Fruit fly (Drosophila melanogaster): Measurements from ENCODE around the gene CG32263.

Gene CG32263

dm6 chr3L:3826541-3826940 lies 15.6 kb upstream of the CG32263 start (continued):
- TF ChIP-seq unpg (GFP tag; optimal IDR thresholded peaks at IDR 0.05) (peak; percentile 84), ttk (GFP tag; IDR thresholded peaks at IDR 0.05) (peak; percentile 70), Six4 (GFP tag; optimal IDR thresholded peaks at IDR 0.05) (peak; percentile 53), yki (optimal IDR thresholded peaks at IDR 0.05) (no peak), sr (GFP tag; IDR thresholded peaks at IDR 0.05) (no peak; the same call in 2 of the 3 replicates), CG6254 (GFP tag; optimal IDR thresholded peaks at IDR 0.05) (peak; percentile 37), Myb (GFP tag; optimal IDR thresholded peaks at IDR 0.05) (no peak), gro (GFP tag; optimal IDR thresholded peaks at IDR 0.05) (peak; percentile 15), CG10462 (GFP tag; optimal IDR thresholded peaks at IDR 0.05) (peak; percentile 57), CG12104 (GFP tag; optimal IDR thresholded peaks at IDR 0.05) (peak; percentile 73), pros (GFP tag; optimal IDR thresholded peaks at IDR 0.05) (no peak), emc (GFP tag; optimal IDR thresholded peaks at IDR 0.05) (no peak), CG7745 (tag; optimal IDR thresholded peaks at IDR 0.05) (no peak), HLHmδ (GFP tag; optimal IDR thresholded peaks at IDR 0.05) (no peak), zf30C (GFP tag; optimal IDR thresholded peaks at IDR 0.05) (peak; percentile 74), HLH54F (GFP tag; optimal IDR thresholded peaks at IDR 0.05) (peak; percentile 11), fd102C (GFP tag; optimal IDR thresholded peaks at IDR 0.05) (no peak), CG43689 (GFP tag; IDR thresholded peaks at IDR 0.05) (0 out of 2 replicates have a peak, but pooled peaks have one; percentile 8), dpn (GFP tag; optimal IDR thresholded peaks at IDR 0.05) (peak in 1 of 2 experiments; percentile 62), CG10147 (GFP tag; optimal IDR thresholded peaks at IDR 0.05) (peak; percentile 86), pan (optimal IDR thresholded peaks at IDR 0.05) (no peak), pan (GFP tag; optimal IDR thresholded peaks at IDR 0.05 in 1 of 2, IDR thresholded peaks at IDR 0.05 in 1 of 2) (peak in 1 of 2 experiments; percentile 90), Max (GFP tag; optimal IDR thresholded peaks at IDR 0.05) (peak; percentile 64), CG9876 (GFP tag; optimal IDR thresholded peaks at IDR 0.05) (no peak), nerfin-1 (tag; optimal IDR thresholded peaks at IDR 0.05) (peak; percentile 83), CG8388 (GFP tag; optimal IDR thresholded peaks at IDR 0.05) (peak; percentile 83), seq (GFP tag; IDR thresholded peaks at IDR 0.05) (peak; percentile 66), CG6272 (GFP tag; IDR thresholded peaks at IDR 0.05) (no peak), mld (GFP tag; IDR thresholded peaks at IDR 0.05; ENCODE audit: partially characterized antibody) (no peak), CG10431 (GFP tag; optimal IDR thresholded peaks at IDR 0.05) (peak; percentile 56), ewg (GFP tag; optimal IDR thresholded peaks at IDR 0.05) (peak; percentile 95), gem (tag; optimal IDR thresholded peaks at IDR 0.05) (peak; percentile 92), tio (GFP tag; optimal IDR thresholded peaks at IDR 0.05) (peak; percentile 72), CrebB (tag; optimal IDR thresholded peaks at IDR 0.05) (peak; percentile 83), al (GFP tag; IDR thresholded peaks at IDR 0.05) (peak; percentile 43; the same call in 1 of the 2 replicates), hkb (optimal IDR thresholded peaks at IDR 0.05) (no peak), hkb (GFP tag; IDR thresholded peaks at IDR 0.05) (peak; percentile 89), Dbx (GFP tag; IDR thresholded peaks at IDR 0.05) (peak; percentile 85), Hr78 (GFP tag; optimal IDR thresholded peaks at IDR 0.05) (no peak), CG13624 (GFP tag; optimal IDR thresholded peaks at IDR 0.05) (no peak), CG8944 (GFP tag; optimal IDR thresholded peaks at IDR 0.05) (no peak), YL-1 (GFP tag; optimal IDR thresholded peaks at IDR 0.05) (peak; percentile 31), trem (tag; optimal IDR thresholded peaks at IDR 0.05) (peak; percentile 58), CG18476 (GFP tag; optimal IDR thresholded peaks at IDR 0.05) (peak; percentile 48), chinmo (GFP tag; IDR thresholded peaks at IDR 0.05; ENCODE audit: partially characterized antibody) (0 out of 4 replicates have a peak, but pooled peaks have one; percentile 34), CG30431 (GFP tag; optimal IDR thresholded peaks at IDR 0.05) (peak; percentile 26), CG6175 (GFP tag; IDR thresholded peaks at IDR 0.05) (no peak), phol (tag; optimal IDR thresholded peaks at IDR 0.05) (peak; percentile 84), psq (GFP tag; optimal IDR thresholded peaks at IDR 0.05) (peak; percentile 54), CG32767 (GFP tag; IDR thresholded peaks at IDR 0.05) (peak; percentile 80), CG2889 (GFP tag; IDR thresholded peaks at IDR 0.05) (no peak), Hmx (GFP tag; optimal IDR thresholded peaks at IDR 0.05) (no peak)

Data from whole organism, embryonic.